Fruit fly (Drosophila melanogaster): ENCODE results near the gene CG14315.

The CG14315 gene

dm6 chr3R:18153698-18154097 is 4.8 kb upstream of the CG14315 start (continued):
- 0 out of 2 replicates have a peak, but pooled peaks have one; percentile 25 for TF ChIP-seq ato (GFP tag; IDR thresholded peaks at IDR 0.05; ENCODE audit: partially characterized antibody)

dm6 chr3R:18156608-18157007 is 1.9 kb upstream of the CG14315 start:
- no peak for TF ChIP-seq klu (GFP tag; IDR thresholded peaks at IDR 0.05)
- no peak for TF ChIP-seq zfh1 (GFP tag; IDR thresholded peaks at IDR 0.05)
- TF ChIP-seq ab (GFP tag; optimal IDR thresholded peaks at IDR 0.05), result no peak
- TF ChIP-seq CG18619 (GFP tag; optimal IDR thresholded peaks at IDR 0.05), result no peak
- peak; percentile 77 for TF ChIP-seq phol (tag; optimal IDR thresholded peaks at IDR 0.05)
- no peak for TF ChIP-seq CG9797 (GFP tag; optimal IDR thresholded peaks at IDR 0.05)
- TF ChIP-seq amos (GFP tag; IDR thresholded peaks at IDR 0.05; ENCODE audit: partially characterized antibody), result no peak
- TF ChIP-seq Bdp1 (GFP tag; optimal IDR thresholded peaks at IDR 0.05), result no peak
- TF ChIP-seq CG4617 (GFP tag; optimal IDR thresholded peaks at IDR 0.05; ENCODE audit: borderline replicate concordance), result no peak
- no peak for TF ChIP-seq tap (tag; optimal IDR thresholded peaks at IDR 0.05)
- TF ChIP-seq insv (GFP tag; optimal IDR thresholded peaks at IDR 0.05), result peak in 1 of 2 experiments; percentile 87
- TF ChIP-seq CG7357 (GFP tag; IDR thresholded peaks at IDR 0.05), result no peak
- TF ChIP-seq cas (GFP tag; IDR thresholded peaks at IDR 0.05), result no peak
- TF ChIP-seq Dek (tag; optimal IDR thresholded peaks at IDR 0.05), result no peak
- TF ChIP-seq CG12155 (GFP tag; optimal IDR thresholded peaks at IDR 0.05), result no peak

DNA sequence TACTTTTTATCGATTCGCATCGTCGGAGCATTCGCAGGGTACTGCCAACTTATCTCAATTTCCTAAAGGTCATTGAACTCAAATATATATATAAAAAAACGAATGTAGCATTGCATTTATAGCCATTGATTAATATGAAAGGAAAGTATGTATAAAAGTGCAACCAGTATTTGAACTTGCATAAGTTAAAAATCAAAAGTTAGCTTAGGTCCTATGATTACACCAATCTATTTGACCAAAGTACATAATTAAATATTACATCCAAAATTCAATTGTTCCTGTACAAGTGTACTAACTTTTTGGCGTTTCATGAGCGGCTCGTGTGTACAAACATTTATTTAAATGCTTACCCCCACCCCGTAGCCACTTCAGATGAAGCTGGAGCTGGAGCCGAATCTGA is 1.0 kb upstream of the CG14315 start:
- TF ChIP-seq tup (GFP tag; optimal IDR thresholded peaks at IDR 0.05), result no peak
- no peak for TF ChIP-seq wor (GFP tag; IDR thresholded peaks at IDR 0.05)
- no peak for TF ChIP-seq CG6654 (GFP tag; optimal IDR thresholded peaks at IDR 0.05)
- no peak for TF ChIP-seq emc (GFP tag; optimal IDR thresholded peaks at IDR 0.05)
- TF ChIP-seq CG10147 (GFP tag; optimal IDR thresholded peaks at IDR 0.05), result no peak
- TF ChIP-seq Rfx (GFP tag; IDR thresholded peaks at IDR 0.05), result no peak
- TF ChIP-seq CG15073 (GFP tag; optimal IDR thresholded peaks at IDR 0.05), result no peak
- no peak for TF ChIP-seq gcm2 (GFP tag; optimal IDR thresholded peaks at IDR 0.05)
- TF ChIP-seq ttk (GFP tag; IDR thresholded peaks at IDR 0.05), result 0 out of 2 replicates have a peak, but pooled peaks have one; percentile 14
- peak; percentile 14 for TF ChIP-seq trem (tag; optimal IDR thresholded peaks at IDR 0.05)

- no peak for TF ChIP-seq CG1603 (tag; optimal IDR thresholded peaks at IDR 0.05)
- no peak for TF ChIP-seq CG10959 (GFP tag; IDR thresholded peaks at IDR 0.05)
- TF ChIP-seq bsh (GFP tag; optimal IDR thresholded peaks at IDR 0.05), result no peak
- no peak for TF ChIP-seq fd102C (GFP tag; optimal IDR thresholded peaks at IDR 0.05)
- no peak for TF ChIP-seq wek (GFP tag; optimal IDR thresholded peaks at IDR 0.05)
- TF ChIP-seq CG4730 (GFP tag; IDR thresholded peaks at IDR 0.05), result no peak
- no peak for TF ChIP-seq grn (GFP tag; optimal IDR thresholded peaks at IDR 0.05)
- TF ChIP-seq ERR (GFP tag; optimal IDR thresholded peaks at IDR 0.05), result no peak
- no peak for TF ChIP-seq eve (GFP tag; optimal IDR thresholded peaks at IDR 0.05)
- no peak for TF ChIP-seq CG17568 (GFP tag; optimal IDR thresholded peaks at IDR 0.05)
- TF ChIP-seq Trl (optimal IDR thresholded peaks at IDR 0.05), result no peak
- TF ChIP-seq Trl (GFP tag; optimal IDR thresholded peaks at IDR 0.05), result no peak
- no peak for TF ChIP-seq CG13424 (tag; optimal IDR thresholded peaks at IDR 0.05)
- TF ChIP-seq CG32767 (GFP tag; IDR thresholded peaks at IDR 0.05), result 0 out of 2 replicates have a peak, but pooled peaks have one; percentile 42
- TF ChIP-seq crp (GFP tag; optimal IDR thresholded peaks at IDR 0.05), result no peak
- TF ChIP-seq CG10366 (GFP tag; IDR thresholded peaks at IDR 0.05), result no peak
- TF ChIP-seq CG4424 (GFP tag; optimal IDR thresholded peaks at IDR 0.05), result no peak
- TF ChIP-seq tap (tag; optimal IDR thresholded peaks at IDR 0.05), result no peak
- no peak for TF ChIP-seq dan (GFP tag; IDR thresholded peaks at IDR 0.05)
- TF ChIP-seq nom (GFP tag; optimal IDR thresholded peaks at IDR 0.05), result no peak
- no peak for TF ChIP-seq knrl (GFP tag; IDR thresholded peaks at IDR 0.05; ENCODE audit: partially characterized antibody)
- TF ChIP-seq CG17361 (GFP tag; IDR thresholded peaks at IDR 0.05), result no peak
These were observed 1.8 kb downstream of the CG14315 start for dm6 chr3R:18160165-18160814.

Data from whole organism, embryonic.